Fruit fly (Drosophila melanogaster) whole organism, prepupa: ENCODE results near the gene bcd.

Experiments used
- CG10631 ChIP-seq: fragments of 200-800 bp; sonication (Bioruptor generic); optimal IDR thresholded peaks from 2 replicates; lab custom pipeline; 2016; ENCODE audit warnings: missing biosample characterization, missing genetic modification characterization
- CG10669 ChIP-seq: fragments of 200-800 bp; sonication (Bioruptor generic); optimal IDR thresholded peaks from 3 replicates; lab custom pipeline; 2018; ENCODE audit warnings: missing biosample characterization, mild to moderate bottlenecking, missing genetic modification characterization, moderate library complexity
- CG11902 ChIP-seq: fragments of 200-800 bp; sonication (Bioruptor generic); optimal IDR thresholded peaks from 3 replicates; lab custom pipeline; 2016; ENCODE audit warnings: missing biosample characterization, missing genetic modification characterization
- CG15336 ChIP-seq: fragments of 200-800 bp; sonication (Bioruptor generic); IDR thresholded peaks from 2 replicates; pipeline ENCODE4 v1.3.6; 2022; ENCODE audit warnings: missing biosample characterization, missing genetic modification characterization
- CG1621 ChIP-seq: fragments of 200-800 bp; sonication (Bioruptor generic); optimal IDR thresholded peaks from 3 replicates; lab custom pipeline; 2018; ENCODE audit warnings: missing biosample characterization, mild to moderate bottlenecking, missing genetic modification characterization
- CG16779 ChIP-seq: fragments of 200-800 bp; sonication (Bioruptor generic); optimal IDR thresholded peaks from 3 replicates; lab custom pipeline; 2017; ENCODE audit warnings: missing biosample characterization, mild to moderate bottlenecking, missing genetic modification characterization
- CG3032 ChIP-seq: fragments of 200-800 bp; optimal IDR thresholded peaks from 2 replicates; lab custom pipeline; 2019; ENCODE audit warnings: missing biosample characterization, mild to moderate bottlenecking, missing genetic modification characterization, moderate library complexity
- CG31627 ChIP-seq: fragments of 200-800 bp; sonication (Bioruptor generic); optimal IDR thresholded peaks from 3 replicates; lab custom pipeline; 2016; ENCODE audit warnings: missing biosample characterization, missing genetic modification characterization
- CG32006 ChIP-seq: fragments of 200-800 bp; sonication (Bioruptor generic); optimal IDR thresholded peaks from 3 replicates; lab custom pipeline; 2017; ENCODE audit warnings: missing biosample characterization, mild to moderate bottlenecking, missing genetic modification characterization
- CG34406 ChIP-seq: fragments of 200-800 bp; sonication (Bioruptor generic); optimal IDR thresholded peaks from 3 replicates; lab custom pipeline; 2016; ENCODE audit warnings: missing biosample characterization, missing genetic modification characterization
- CG6163 ChIP-seq: fragments of 200-800 bp; sonication (Bioruptor generic); IDR thresholded peaks from 3 replicates; pipeline ENCODE4 v1.3.6; 2022; ENCODE audit warnings: missing biosample characterization, missing genetic modification characterization
- CG6276 ChIP-seq: fragments of 200-800 bp; sonication (Bioruptor generic); optimal IDR thresholded peaks from 2 replicates; lab custom pipeline; 2017; ENCODE audit warnings: missing biosample characterization, mild to moderate bottlenecking, missing genetic modification characterization
- CG6792 ChIP-seq: fragments of 200-800 bp; sonication (Bioruptor generic); optimal IDR thresholded peaks from 3 replicates; lab custom pipeline; 2016; ENCODE audit warnings: missing biosample characterization, missing genetic modification characterization
- CG7368 ChIP-seq: fragments of 200-800 bp; sonication (Bioruptor generic); optimal IDR thresholded peaks from 3 replicates; lab custom pipeline; 2016; ENCODE audit warnings: missing biosample characterization, missing genetic modification characterization
- CG8119 ChIP-seq: fragments of 200-800 bp; sonication (Bioruptor generic); IDR thresholded peaks from 3 replicates; pipeline ENCODE4 v1.3.6; 2022; ENCODE audit warnings: missing biosample characterization, missing genetic modification characterization
- CG8319 ChIP-seq: fragments of 200-800 bp; sonication (Bioruptor generic); optimal IDR thresholded peaks from 3 replicates; lab custom pipeline; 2016; ENCODE audit warnings: missing biosample characterization, missing genetic modification characterization
- CG9139 ChIP-seq: fragments of 200-800 bp; sonication (Bioruptor generic); optimal IDR thresholded peaks from 3 replicates; lab custom pipeline; 2017; ENCODE audit warnings: missing biosample characterization, mild to moderate bottlenecking, missing genetic modification characterization
- Eip75B ChIP-seq: fragments of 200-800 bp; sonication (Bioruptor generic); optimal IDR thresholded peaks from 3 replicates; lab custom pipeline; 2016; ENCODE audit warnings: missing biosample characterization, missing genetic modification characterization
- Eip78C ChIP-seq: fragments of 200-800 bp; sonication (Bioruptor generic); peaks from one replicate; lab custom pipeline; 2016; ENCODE audit warnings: missing biosample characterization, missing genetic modification characterization
- Eip93F ChIP-seq: fragments of 200-800 bp; sonication (Bioruptor generic); optimal IDR thresholded peaks from 2 replicates; lab custom pipeline; 2016; ENCODE audit warnings: missing biosample characterization, mild to moderate bottlenecking, missing genetic modification characterization
- Ets96B ChIP-seq: fragments of 200-800 bp; optimal IDR thresholded peaks from 2 replicates; lab custom pipeline; 2019; ENCODE audit warnings: missing biosample characterization, mild to moderate bottlenecking, missing genetic modification characterization, moderate library complexity
- Hr38 ChIP-seq: sonication (Bioruptor generic); optimal IDR thresholded peaks from 2 replicates; lab custom pipeline; 2016; ENCODE audit warnings: missing biosample characterization, missing genetic modification characterization
- Hr39 ChIP-seq: fragments of 200-800 bp; sonication (Bioruptor generic); optimal IDR thresholded peaks from 2 replicates; lab custom pipeline; 2016; ENCODE audit warnings: missing biosample characterization, missing genetic modification characterization
- Hr4 ChIP-seq: fragments of 200-800 bp; sonication (Bioruptor generic); optimal IDR thresholded peaks from 3 replicates; lab custom pipeline; 2016; ENCODE audit warnings: missing biosample characterization, missing genetic modification characterization
- Lpt ChIP-seq: fragments of 200-800 bp; sonication (Bioruptor generic); optimal IDR thresholded peaks from 3 replicates; lab custom pipeline; 2016; ENCODE audit warnings: missing biosample characterization, missing genetic modification characterization
- Met ChIP-seq: fragments of 200-800 bp; sonication (Bioruptor generic); optimal IDR thresholded peaks from 3 replicates; lab custom pipeline; 2016; ENCODE audit warnings: missing biosample characterization, missing genetic modification characterization
- Smox ChIP-seq: fragments of 200-800 bp; sonication (Bioruptor generic); optimal IDR thresholded peaks from 3 replicates; lab custom pipeline; 2016; ENCODE audit warnings: missing biosample characterization, missing genetic modification characterization
- Sox102F ChIP-seq: fragments of 200-800 bp; sonication (Bioruptor generic); optimal IDR thresholded peaks from 2 replicates; lab custom pipeline; 2016; ENCODE audit warnings: missing biosample characterization, mild to moderate bottlenecking, missing genetic modification characterization
- Sox14 ChIP-seq: fragments of 200-800 bp; sonication (Bioruptor generic); optimal IDR thresholded peaks from 3 replicates; lab custom pipeline; 2016; ENCODE audit warnings: missing biosample characterization, missing genetic modification characterization
- Sox15 ChIP-seq: fragments of 200-800 bp; sonication (Bioruptor generic); optimal IDR thresholded peaks from 3 replicates; lab custom pipeline; 2016; ENCODE audit warnings: missing biosample characterization, missing genetic modification characterization
- achi ChIP-seq: fragments of 200-800 bp; sonication (Bioruptor generic); optimal IDR thresholded peaks from 3 replicates; lab custom pipeline; 2016; ENCODE audit warnings: missing biosample characterization, missing genetic modification characterization
- acj6 ChIP-seq: fragments of 200-800 bp; sonication (Bioruptor generic); optimal IDR thresholded peaks from 3 replicates; lab custom pipeline; 2016; ENCODE audit warnings: missing biosample characterization, missing genetic modification characterization
- cyc ChIP-seq: fragments of 200-800 bp; sonication (Bioruptor generic); optimal IDR thresholded peaks from 3 replicates; lab custom pipeline; 2016; ENCODE audit warnings: missing biosample characterization, missing genetic modification characterization
- esn ChIP-seq: fragments of 200-800 bp; sonication (Bioruptor generic); optimal IDR thresholded peaks from 2 replicates; lab custom pipeline; 2016; ENCODE audit warnings: missing biosample characterization, mild to moderate bottlenecking, missing genetic modification characterization, moderate library complexity
- fd59A ChIP-seq: fragments of 200-800 bp; sonication (Bioruptor generic); optimal IDR thresholded peaks from 2 replicates; lab custom pipeline; 2017; ENCODE audit warnings: missing biosample characterization, mild to moderate bottlenecking, missing genetic modification characterization, missing genetic modification reagents
- fd85E ChIP-seq: fragments of 200-800 bp; sonication (Bioruptor generic); optimal IDR thresholded peaks from 3 replicates; lab custom pipeline; 2016; ENCODE audit warnings: missing biosample characterization, missing genetic modification characterization
- fkh ChIP-seq: fragments of 200-800 bp; sonication (Bioruptor generic); optimal IDR thresholded peaks from 3 replicates; lab custom pipeline; 2017; ENCODE audit warnings: missing biosample characterization, mild to moderate bottlenecking, missing genetic modification characterization, moderate library complexity
- lz ChIP-seq: fragments of 200-800 bp; sonication (Bioruptor generic); optimal IDR thresholded peaks from 3 replicates; lab custom pipeline; 2016; ENCODE audit warnings: missing biosample characterization, missing genetic modification characterization
- pdm3 ChIP-seq: fragments of 200-800 bp; sonication (Bioruptor generic); optimal IDR thresholded peaks from 3 replicates; lab custom pipeline; 2016; ENCODE audit warnings: missing biosample characterization, missing genetic modification characterization
- spab ChIP-seq: fragments of 200-800 bp; sonication (Bioruptor generic); optimal IDR thresholded peaks from 2 replicates; lab custom pipeline; 2017; ENCODE audit warnings: missing biosample characterization, mild to moderate bottlenecking, missing genetic modification characterization, missing genetic modification reagents
- ss ChIP-seq, 2 experiments: fragments of 200-800 bp; sonication (Bioruptor generic); optimal IDR thresholded peaks; 2 replicates in 1 of 2; 3 replicates in 1 of 2; lab custom pipeline; 2017 to 2018; ENCODE audit warnings: mild to moderate bottlenecking in 2 of 2, missing biosample characterization in 2 of 2, missing genetic modification characterization in 2 of 2, moderate library complexity in 1 of 2
- svp ChIP-seq: fragments of 200-800 bp; sonication (Bioruptor generic); peaks from one replicate; lab custom pipeline; 2016; ENCODE audit warnings: missing biosample characterization, missing genetic modification characterization
- topi ChIP-seq: fragments of 200-800 bp; sonication (Bioruptor generic); optimal IDR thresholded peaks from 3 replicates; lab custom pipeline; 2016; ENCODE audit warnings: missing biosample characterization, missing genetic modification characterization
- vri ChIP-seq: fragments of 200-800 bp; sonication (Bioruptor generic); optimal IDR thresholded peaks from 3 replicates; lab custom pipeline; 2016; ENCODE audit warnings: missing biosample characterization, mild to moderate bottlenecking, missing genetic modification characterization

bcd gene

dm6 chr3R:6766928-6767327, 7.7 kb upstream of the bcd start:
- no peak for TF ChIP-seq CG31627
- no peak for TF ChIP-seq Eip93F (GFP tag; lab: Kevin White, UChicago)
- TF ChIP-seq CG1621 (tag; lab: Kevin White, UChicago): no peak
- TF ChIP-seq CG7368: no peak
- TF ChIP-seq Sox14 (GFP tag; lab: Kevin White, UChicago): no peak
- no peak for TF ChIP-seq CG34406 (GFP tag; lab: Kevin White, UChicago)
- TF ChIP-seq CG16779: no peak
- TF ChIP-seq CG10631: no peak
- no peak for TF ChIP-seq svp (GFP tag; lab: Kevin White, UChicago)
- TF ChIP-seq CG9139 (GFP tag; lab: Kevin White, UChicago): no peak
- TF ChIP-seq Eip75B (GFP tag; lab: Kevin White, UChicago): no peak
- no peak for TF ChIP-seq CG15336 (GFP tag; lab: Robert Waterston, UW)
- TF ChIP-seq esn (GFP tag; lab: Kevin White, UChicago): no peak

dm6 chr3R:6766171-6766591, 6.9 kb upstream of the bcd start:
- TF ChIP-seq CG34406 (GFP tag; lab: Kevin White, UChicago) (no peak), fd85E (GFP tag; lab: Kevin White, UChicago) (no peak), Hr4 (no peak)

- TF ChIP-seq CG9139 (GFP tag; lab: Kevin White, UChicago) (no peak), CG7368 (no peak), Eip78C (GFP tag; lab: Kevin White, UChicago) (peak; percentile 18), svp (GFP tag; lab: Kevin White, UChicago) (peak; percentile 30), fkh (peak; percentile 54)
- TF ChIP-seq, all 60 proteins: peak for 3
Observed at dm6 chr3R:6764848-6765247, 5.6 kb upstream of the bcd start.

- TF ChIP-seq Eip93F (GFP tag; lab: Kevin White, UChicago): peak; percentile 26
- peak; percentile 41 to 66 for TF ChIP-seq ss (GFP tag; optimal IDR thresholded peaks at IDR 0.05; lab: Kevin White, UChicago)
- TF ChIP-seq CG15336 (GFP tag; lab: Robert Waterston, UW): peak; percentile 77
- TF ChIP-seq Sox102F: peak; percentile 77
- no peak for TF ChIP-seq Hr38 (GFP tag; lab: Kevin White, UChicago)
- peak; percentile 56 for TF ChIP-seq CG6276 (GFP tag; lab: Kevin White, UChicago)
- TF ChIP-seq CG31627: peak; percentile 74
- peak; percentile 72 for TF ChIP-seq CG8119 (GFP tag; lab: Robert Waterston, UW)
- peak; percentile 80 for TF ChIP-seq acj6 (GFP tag; lab: Kevin White, UChicago)
- TF ChIP-seq CG16779: peak; percentile 39
- peak; percentile 84 for TF ChIP-seq topi (GFP tag; lab: Kevin White, UChicago)
- peak; percentile 82 for TF ChIP-seq CG3032 (tag; lab: Kevin White, UChicago)
- TF ChIP-seq Eip75B (GFP tag; lab: Kevin White, UChicago): peak; percentile 59
- peak; percentile 67 for TF ChIP-seq spab (GFP tag; lab: Kevin White, UChicago)
- no peak for TF ChIP-seq Lpt (GFP tag; lab: Kevin White, UChicago)
- TF ChIP-seq CG34406 (GFP tag; lab: Kevin White, UChicago): peak; percentile 81
- peak; percentile 76 for TF ChIP-seq lz (GFP tag; lab: Kevin White, UChicago)
- TF ChIP-seq Sox14 (GFP tag; lab: Kevin White, UChicago): peak; percentile 65
- peak; percentile 42 for TF ChIP-seq CG11902 (GFP tag; lab: Kevin White, UChicago)
- TF ChIP-seq CG8319 (GFP tag; lab: Kevin White, UChicago): peak; percentile 53
- peak; percentile 90 for TF ChIP-seq esn (GFP tag; lab: Kevin White, UChicago)
- TF ChIP-seq CG6792 (GFP tag; lab: Kevin White, UChicago): peak; percentile 80
- peak; percentile 81 for TF ChIP-seq CG32006 (GFP tag; lab: Kevin White, UChicago)
- TF ChIP-seq cyc (GFP tag; lab: Kevin White, UChicago): peak; percentile 77
- TF ChIP-seq Hr39: peak; percentile 76
- peak; percentile 84 for TF ChIP-seq Met (GFP tag; lab: Kevin White, UChicago)
- peak; percentile 55 for TF ChIP-seq CG10669 (GFP tag; lab: Kevin White, UChicago)
- TF ChIP-seq Sox15 (GFP tag; lab: Kevin White, UChicago): peak; percentile 58
- TF ChIP-seq Smox (GFP tag; lab: Kevin White, UChicago): peak; percentile 80
- TF ChIP-seq pdm3 (GFP tag; lab: Kevin White, UChicago): peak; percentile 72
- peak; percentile 82 for TF ChIP-seq Ets96B (tag; lab: Kevin White, UChicago)
- peak; percentile 44 for TF ChIP-seq fd59A (GFP tag; lab: Kevin White, UChicago)
- peak; percentile 82 for TF ChIP-seq CG10631
- peak; percentile 80 for TF ChIP-seq achi (GFP tag; lab: Kevin White, UChicago)
- TF ChIP-seq CG6163 (GFP tag; lab: Robert Waterston, UW): peak; percentile 39; the same call in 1 of the 3 replicates
- peak; percentile 57 for TF ChIP-seq vri (GFP tag; lab: Kevin White, UChicago)
Observed at dm6 chr3R:6762794-6763407, 3.6 kb upstream of the bcd start.
